Worm (Caenorhabditis elegans) whole organism, young adult: ENCODE data around the gene F10E9.4.

Source experiments
- B0336.3 ChIP-seq: fragments of 200-800 bp; sonication (Bioruptor generic); IDR thresholded peaks from 2 replicates; pipeline ENCODE4 v1.3.6; 2022; ENCODE audit warnings: missing genetic modification characterization, missing compliant biosample characterization
- Y95B8A.8 ChIP-seq: fragments of 200-800 bp; sonication (Bioruptor generic); IDR thresholded peaks from 2 replicates; pipeline ENCODE4 v1.3.6; 2022; ENCODE audit warnings: missing genetic modification reagents, missing genetic modification characterization, missing compliant biosample characterization
- lir-1 ChIP-seq: fragments of 200-800 bp; sonication (Bioruptor generic); conservative IDR thresholded peaks from 2 replicates; pipeline ENCODE4 v1.3.6; 2022; ENCODE audit warnings: missing genetic modification reagents, missing genetic modification characterization, missing compliant biosample characterization

DNA sequence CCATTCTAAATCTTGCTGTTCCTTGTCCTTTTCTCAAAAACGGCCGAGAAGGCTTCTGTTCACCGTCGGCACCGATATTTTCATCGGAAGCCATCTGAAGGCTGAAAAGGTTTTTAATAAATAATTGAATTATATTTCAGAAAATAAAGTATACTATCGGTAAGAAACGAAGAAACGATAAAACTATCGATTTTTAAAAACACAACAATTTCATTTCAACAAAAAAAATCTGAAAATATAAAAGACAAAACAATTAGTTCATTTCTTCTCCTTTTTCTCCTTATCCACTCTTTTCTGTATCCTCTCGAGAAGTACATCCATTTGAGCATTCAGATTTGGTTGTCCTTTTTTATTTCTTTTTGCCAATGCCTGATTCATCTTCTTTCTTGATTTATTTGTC is 10.2 kb downstream of the F10E9.4 start, which contains the start of gene sas-4:
- TF ChIP-seq Y95B8A.8 (GFP tag; lab: Robert Waterston, UW), result no peak
- no peak for TF ChIP-seq lir-1
- no peak for TF ChIP-seq B0336.3 (GFP tag; lab: Robert Waterston, UW)
